Worm (Caenorhabditis elegans) whole organism, late embryonic: ENCODE results near the gene ubh-2.

Experiments
- C08G9.2 ChIP-seq: sonication (generic microtip); optimal IDR thresholded peaks from 2 replicates; lab custom pipeline; 2016; ENCODE audit warnings: mild to moderate bottlenecking, missing genetic modification characterization, moderate library complexity, missing compliant biosample characterization
- C38D4.7 ChIP-seq: fragments of 200-800 bp; sonication (Bioruptor generic); optimal IDR thresholded peaks from 2 replicates; lab custom pipeline; 2018; ENCODE audit warnings: mild to moderate bottlenecking, missing genetic modification characterization, moderate library complexity, missing compliant biosample characterization
- K02D7.2 ChIP-seq: sonication (generic microtip); optimal IDR thresholded peaks from 2 replicates; lab custom pipeline; 2017; ENCODE audit warnings: mild to moderate bottlenecking, missing genetic modification characterization, missing compliant biosample characterization
- T23F11.4 ChIP-seq: fragments of 200-800 bp; sonication (Bioruptor generic); optimal IDR thresholded peaks from 2 replicates; lab custom pipeline; 2018; ENCODE audit warnings: mild to moderate bottlenecking, missing genetic modification characterization, missing compliant biosample characterization
- ahr-1 ChIP-seq: sonication (generic microtip); optimal IDR thresholded peaks from 2 replicates; lab custom pipeline; 2016; ENCODE audit warnings: missing genetic modification characterization, missing compliant biosample characterization
- ama-1 ChIP-seq: fragments of 150-350 bp; optimal IDR thresholded peaks from 2 replicates; lab custom pipeline; 2014
- ceh-18 ChIP-seq: sonication (generic microtip); optimal IDR thresholded peaks from 2 replicates; lab custom pipeline; 2016; ENCODE audit warnings: missing genetic modification characterization, missing compliant biosample characterization
- ceh-24 ChIP-seq: sonication (generic microtip); optimal IDR thresholded peaks from 2 replicates; lab custom pipeline; 2016; ENCODE audit warnings: mild to moderate bottlenecking, missing genetic modification characterization, missing compliant biosample characterization
- ceh-31 ChIP-seq: sonication (generic microtip); optimal IDR thresholded peaks from 2 replicates; lab custom pipeline; 2016; ENCODE audit warnings: missing genetic modification characterization, missing compliant biosample characterization
- ceh-45 ChIP-seq: fragments of 200-800 bp; sonication (Bioruptor generic); IDR thresholded peaks from 2 replicates; pipeline ENCODE4 v1.3.6; 2022; ENCODE audit warnings: missing genetic modification reagents, missing genetic modification characterization, missing compliant biosample characterization
- che-1 ChIP-seq: sonication (generic microtip); optimal IDR thresholded peaks from 2 replicates; lab custom pipeline; 2016; ENCODE audit warnings: mild to moderate bottlenecking, missing genetic modification characterization, missing compliant biosample characterization
- elt-2 ChIP-seq: sonication (generic microtip); optimal IDR thresholded peaks from 2 replicates; lab custom pipeline; 2016; ENCODE audit warnings: missing genetic modification reagents, missing genetic modification characterization, missing compliant biosample characterization
- elt-4 ChIP-seq: sonication (generic microtip); optimal IDR thresholded peaks from 2 replicates; lab custom pipeline; 2016; ENCODE audit warnings: missing genetic modification characterization, missing compliant biosample characterization
- ets-4 ChIP-seq: sonication (generic microtip); optimal IDR thresholded peaks from 2 replicates; lab custom pipeline; 2016; ENCODE audit warnings: missing genetic modification characterization, missing compliant biosample characterization
- fkh-10 ChIP-seq: fragments of 150-350 bp; optimal IDR thresholded peaks from 2 replicates; lab custom pipeline; 2014; ENCODE audit warnings: missing biosample characterization, missing genetic modification reagents, missing genetic modification characterization
- hlh-15 ChIP-seq: sonication (generic microtip); optimal IDR thresholded peaks from 2 replicates; lab custom pipeline; 2016; ENCODE audit warnings: missing genetic modification characterization, missing compliant biosample characterization
- hlh-6 ChIP-seq: sonication (generic microtip); optimal IDR thresholded peaks from 2 replicates; lab custom pipeline; 2016; ENCODE audit warnings: missing genotype, missing genetic modification characterization, missing compliant biosample characterization
- hlh-8 ChIP-seq: sonication (generic microtip); optimal IDR thresholded peaks from 2 replicates; lab custom pipeline; 2016; ENCODE audit warnings: missing genotype, missing genetic modification characterization, missing compliant biosample characterization
- lim-6 ChIP-seq: sonication (generic microtip); optimal IDR thresholded peaks from 2 replicates; lab custom pipeline; 2016; ENCODE audit warnings: missing genetic modification characterization, missing compliant biosample characterization
- lin-11 ChIP-seq: fragments of 200-800 bp; sonication (Bioruptor generic); optimal IDR thresholded peaks from 2 replicates; lab custom pipeline; 2018; ENCODE audit warnings: mild to moderate bottlenecking, missing genetic modification characterization, missing compliant biosample characterization
- madf-2 ChIP-seq: sonication (generic microtip); optimal IDR thresholded peaks from 2 replicates; lab custom pipeline; 2017; ENCODE audit warnings: missing genetic modification characterization, missing compliant biosample characterization
- nfya-1 ChIP-seq: sonication (generic microtip); optimal IDR thresholded peaks from 2 replicates; lab custom pipeline; 2017; ENCODE audit warnings: missing genetic modification characterization, mild to moderate bottlenecking, missing compliant biosample characterization, antibody characterized with exemption, moderate library complexity
- nhr-11 ChIP-seq: fragments of 150-350 bp; optimal IDR thresholded peaks from 2 replicates; lab custom pipeline; 2014; ENCODE audit warnings: missing biosample characterization, missing genetic modification characterization
- npax-4 ChIP-seq: sonication (generic microtip); optimal IDR thresholded peaks from 2 replicates; lab custom pipeline; 2016; ENCODE audit warnings: missing genetic modification characterization, missing compliant biosample characterization
- odd-2 ChIP-seq: sonication (generic microtip); optimal IDR thresholded peaks from 2 replicates; lab custom pipeline; 2017; ENCODE audit warnings: antibody characterized with exemption, mild to moderate bottlenecking, missing genetic modification characterization, missing compliant biosample characterization
- pqm-1 ChIP-seq: sonication (generic microtip); optimal IDR thresholded peaks from 2 replicates; lab custom pipeline; 2016; ENCODE audit warnings: missing genetic modification characterization, missing compliant biosample characterization
- pros-1 ChIP-seq: fragments of 150-350 bp; optimal IDR thresholded peaks from 2 replicates; lab custom pipeline; 2014; ENCODE audit warnings: missing biosample characterization, missing genetic modification reagents, missing genetic modification characterization
- ref-2 ChIP-seq: sonication (generic microtip); optimal IDR thresholded peaks from 2 replicates; lab custom pipeline; 2016; ENCODE audit warnings: missing genetic modification characterization, missing compliant biosample characterization
- sdc-2 ChIP-seq: sonication (generic microtip); optimal IDR thresholded peaks from 2 replicates; lab custom pipeline; 2016; ENCODE audit warnings: missing genotype, missing genetic modification characterization, missing compliant biosample characterization
- syd-9 ChIP-seq: sonication (generic microtip); optimal IDR thresholded peaks from 2 replicates; lab custom pipeline; 2016; ENCODE audit warnings: mild to moderate bottlenecking, missing genetic modification characterization, moderate library complexity, missing compliant biosample characterization
- tbx-2 ChIP-seq: sonication (generic microtip); optimal IDR thresholded peaks from 2 replicates; lab custom pipeline; 2016; ENCODE audit warnings: missing genetic modification characterization, missing compliant biosample characterization
- tbx-7 ChIP-seq: sonication (generic microtip); optimal IDR thresholded peaks from 2 replicates; lab custom pipeline; 2016; ENCODE audit warnings: missing genotype, missing genetic modification characterization, missing compliant biosample characterization
- unc-3 ChIP-seq, 2 experiments: fragments of 200-800 bp in 1 of 2; sonication (Bioruptor generic) in 1 of 2; sonication (generic microtip) in 1 of 2; conservative IDR thresholded peaks in 1 of 2; optimal IDR thresholded peaks in 1 of 2; 2 replicates each; pipeline versions ENCODE4 v1.3.6 to Lab custom; 2016 to 2022; ENCODE audit warnings: missing compliant biosample characterization in 2 of 2, missing genetic modification characterization in 2 of 2, missing genetic modification reagents in 1 of 2
- unc-42 ChIP-seq: sonication (generic microtip); optimal IDR thresholded peaks from 2 replicates; lab custom pipeline; 2016; ENCODE audit warnings: missing genotype, missing genetic modification characterization, missing compliant biosample characterization
- ztf-16 ChIP-seq: sonication (generic microtip); optimal IDR thresholded peaks from 2 replicates; lab custom pipeline; 2017; ENCODE audit warnings: missing genetic modification characterization, missing compliant biosample characterization

Gene ubh-2

ce11 chrV:6549148-6549547 is 39.5 kb upstream of the ubh-2 start, which contains the start of gene K04A8.20:
TSS of gene K04A8.20 (plus strand) at chrV:6549448.
- TF ChIP-seq nhr-11 (tag; lab: Kevin White, UChicago) (no peak), unc-3 (GFP tag; conservative IDR thresholded peaks at IDR 0.05; lab: Robert Waterston, UW) (no peak), unc-3 (tag; optimal IDR thresholded peaks at IDR 0.05; lab: Kevin White, UChicago) (no peak), K02D7.2 (tag; lab: Kevin White, UChicago) (no peak), ztf-16 (tag; lab: Kevin White, UChicago) (no peak), C38D4.7 (GFP tag; lab: Kevin White, UChicago) (no peak), ets-4 (no peak), sdc-2 (tag; lab: Kevin White, UChicago) (no peak), ahr-1 (tag; lab: Kevin White, UChicago) (no peak)

- no peak for TF ChIP-seq elt-2 (tag; lab: Kevin White, UChicago)
- no peak for TF ChIP-seq pqm-1 (tag; lab: Kevin White, UChicago)
- TF ChIP-seq ama-1 (lab: Kevin White, UChicago) = no peak
- TF ChIP-seq lin-11 = no peak
- TF ChIP-seq che-1 (tag; lab: Kevin White, UChicago) = no peak
- no peak for TF ChIP-seq T23F11.4 (GFP tag; lab: Kevin White, UChicago)
- no peak for TF ChIP-seq hlh-15
- no peak for TF ChIP-seq ztf-16 (tag; lab: Kevin White, UChicago)
- TF ChIP-seq tbx-7 (tag; lab: Kevin White, UChicago) = no peak
- no peak for TF ChIP-seq ceh-24 (tag; lab: Kevin White, UChicago)
- TF ChIP-seq syd-9 (tag; lab: Kevin White, UChicago) = no peak
- TF ChIP-seq ref-2 (tag; lab: Kevin White, UChicago) = no peak
These were observed 38.7 kb upstream of the ubh-2 start for ce11 chrV:6548309-6548708.

ce11 chrV:6546450-6547171 is 37.0 kb upstream of the ubh-2 start, which contains the start of gene dre-1:
TSS of gene dre-1 (minus strand) at chrV:6546500.
- TF ChIP-seq che-1 (tag; lab: Kevin White, UChicago) (no peak), ceh-45 (GFP tag; lab: Robert Waterston, UW) (no peak), tbx-7 (tag; lab: Kevin White, UChicago) (no peak), lim-6 (no peak)

- peak; percentile 41 for TF ChIP-seq tbx-2 (tag; lab: Kevin White, UChicago)
- TF ChIP-seq unc-3 (GFP tag; conservative IDR thresholded peaks at IDR 0.05; lab: Robert Waterston, UW) = no peak
- no peak for TF ChIP-seq unc-3 (tag; optimal IDR thresholded peaks at IDR 0.05; lab: Kevin White, UChicago)
- TF ChIP-seq odd-2 (tag; lab: Kevin White, UChicago) = no peak
- peak; percentile 61 for TF ChIP-seq ref-2 (tag; lab: Kevin White, UChicago)
These were observed 35.4 kb upstream of the ubh-2 start for ce11 chrV:6544999-6545398.

ce11 chrV:6541875-6542274 is 32.3 kb upstream of the ubh-2 start:
- TF ChIP-seq fkh-10 (GFP tag; lab: Kevin White, UChicago) = no peak
- TF ChIP-seq T23F11.4 (GFP tag; lab: Kevin White, UChicago) = peak; percentile 37
- TF ChIP-seq madf-2 (tag; lab: Kevin White, UChicago) = no peak
- TF ChIP-seq ref-2 (tag; lab: Kevin White, UChicago) = peak; percentile 55
- peak; percentile 58 for TF ChIP-seq pros-1
- no peak for TF ChIP-seq hlh-15
- peak; percentile 32 for TF ChIP-seq tbx-2 (tag; lab: Kevin White, UChicago)
- TF ChIP-seq, all 69 proteins: peak for 4

- TF ChIP-seq hlh-6 (tag; lab: Kevin White, UChicago) (peak; percentile 3), ceh-18 (tag; lab: Kevin White, UChicago) (peak; percentile 45), pros-1 (no peak), hlh-8 (tag; lab: Kevin White, UChicago) (no peak), npax-4 (no peak), ceh-45 (GFP tag; lab: Robert Waterston, UW) (0 out of 2 replicates have a peak, but pooled peaks have one; percentile 29), nfya-1 (tag; lab: Kevin White, UChicago) (peak; percentile 13), ceh-31 (tag; lab: Kevin White, UChicago) (peak; percentile 32), C08G9.2 (tag; lab: Kevin White, UChicago) (peak; percentile 30), elt-4 (tag; lab: Kevin White, UChicago) (no peak), unc-42 (tag; lab: Kevin White, UChicago) (peak; percentile 32)
These were observed 28.7 kb upstream of the ubh-2 start for ce11 chrV:6538323-6538722.
